Worm (Caenorhabditis elegans) whole organism, L4/young adult: ENCODE results near the gene cyy-1.
A peak's percentile ranks its signal among the peaks of the same experiment; 100 is the strongest.

ENCODE experiments used
- W03F9.2 ChIP-seq: fragments of 150-350 bp; optimal IDR thresholded peaks from 2 replicates; lab custom pipeline; 2014; ENCODE audit warnings: missing biosample characterization, missing genetic modification characterization
- him-1 ChIP-seq: sonication (generic microtip); optimal IDR thresholded peaks from 2 replicates; lab custom pipeline; 2016; ENCODE audit warnings: missing genotype, missing genetic modification reagents, missing genetic modification characterization, missing compliant biosample characterization

DNA sequence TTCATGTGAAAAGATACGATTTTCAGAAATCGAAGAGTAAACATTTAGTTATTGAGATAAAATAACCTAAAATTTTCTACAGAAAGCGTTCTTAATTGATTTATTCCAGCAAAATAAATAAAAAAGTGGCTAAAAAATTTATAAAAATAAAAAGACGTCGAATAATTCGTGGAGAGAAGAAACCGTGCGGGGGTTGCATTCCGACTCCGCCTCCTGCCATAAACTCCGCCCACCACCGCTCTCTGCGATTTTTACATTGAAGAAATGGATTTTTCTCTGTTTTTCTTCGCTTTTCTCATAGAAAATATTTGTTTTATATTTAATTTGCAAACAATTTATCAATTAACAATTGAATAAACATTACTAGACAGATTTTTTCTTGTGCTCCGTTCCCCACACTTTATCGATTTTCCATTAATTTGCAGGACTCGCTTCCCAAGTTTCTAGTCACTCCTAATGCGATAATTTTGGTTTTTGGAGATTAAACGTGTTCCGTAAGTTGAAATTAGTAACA lies at the start of gene cyy-1, which contains the start of gene ubxn-4:
- TF ChIP-seq him-1 (tag; lab: Kevin White, UChicago) = no peak
- peak; percentile 15 for TF ChIP-seq W03F9.2 (tag; lab: Kevin White, UChicago)
